Fruit fly (Drosophila melanogaster) whole organism, adult: Measurements from ENCODE around the gene Vps29.

Source experiments
- CG11617 ChIP-seq: fragments of 200-800 bp; sonication (Bioruptor generic); optimal IDR thresholded peaks from 2 replicates; lab custom pipeline; 2017; ENCODE audit warnings: mild to moderate bottlenecking, missing biosample characterization, missing genetic modification reagents, missing genetic modification characterization
- CG12768 ChIP-seq: fragments of 200-800 bp; sonication (Bioruptor generic); optimal IDR thresholded peaks from 2 replicates; lab custom pipeline; 2017; ENCODE audit warnings: missing biosample characterization, missing genetic modification characterization, mild to moderate bottlenecking, moderate library complexity, missing genetic modification reagents
- CG14711 ChIP-seq: fragments of 200-800 bp; sonication (Bioruptor generic); optimal IDR thresholded peaks from 2 replicates; lab custom pipeline; 2018; ENCODE audit warnings: missing biosample characterization, mild to moderate bottlenecking, missing genetic modification characterization, moderate library complexity
- CG1620 ChIP-seq: fragments of 200-800 bp; sonication (Bioruptor generic); optimal IDR thresholded peaks from 2 replicates; lab custom pipeline; 2016; ENCODE audit warnings: missing biosample characterization, missing genetic modification characterization
- CG33017 ChIP-seq: fragments of 200-800 bp; sonication (Bioruptor generic); optimal IDR thresholded peaks from 2 replicates; lab custom pipeline; 2018; ENCODE audit warnings: missing biosample characterization, mild to moderate bottlenecking, missing genetic modification characterization, moderate library complexity
- CG5204 ChIP-seq: fragments of 200-800 bp; sonication (Bioruptor generic); optimal IDR thresholded peaks from 2 replicates; lab custom pipeline; 2016; ENCODE audit warnings: missing biosample characterization, missing genetic modification characterization
- CG7045 ChIP-seq: fragments of 200-800 bp; sonication (Bioruptor generic); optimal IDR thresholded peaks from 2 replicates; lab custom pipeline; 2017; ENCODE audit warnings: missing biosample characterization, mild to moderate bottlenecking, missing genetic modification characterization
- CG7101 ChIP-seq: fragments of 200-800 bp; sonication (Bioruptor generic); optimal IDR thresholded peaks from 2 replicates; lab custom pipeline; 2018; ENCODE audit warnings: missing biosample characterization, mild to moderate bottlenecking, missing genetic modification characterization, moderate library complexity
- Clk ChIP-seq: fragments of 200-800 bp; sonication (Bioruptor generic); optimal IDR thresholded peaks from 2 replicates; lab custom pipeline; 2017; ENCODE audit warnings: missing biosample characterization, missing genetic modification characterization
- Crg-1 ChIP-seq: fragments of 200-800 bp; sonication (Bioruptor generic); optimal IDR thresholded peaks from 2 replicates; lab custom pipeline; 2016; ENCODE audit warnings: missing biosample characterization, missing genetic modification characterization
- Hr96 ChIP-seq: fragments of 200-800 bp; sonication (Bioruptor generic); optimal IDR thresholded peaks from 2 replicates; lab custom pipeline; 2016; ENCODE audit warnings: missing biosample characterization, missing genetic modification characterization
- Mnt ChIP-seq: fragments of 200-800 bp; sonication (Bioruptor generic); optimal IDR thresholded peaks from 2 replicates; lab custom pipeline; 2016; ENCODE audit warnings: missing biosample characterization, mild to moderate bottlenecking, missing genetic modification characterization
- bab1 ChIP-seq: fragments of 200-800 bp; sonication (Bioruptor generic); optimal IDR thresholded peaks from 3 replicates; lab custom pipeline; 2019; ENCODE audit warnings: missing biosample characterization, mild to moderate bottlenecking, missing genetic modification characterization, moderate library complexity
- cic ChIP-seq: fragments of 200-800 bp; sonication (Bioruptor generic); optimal IDR thresholded peaks from 2 replicates; lab custom pipeline; 2017; ENCODE audit warnings: missing biosample characterization, mild to moderate bottlenecking, missing genetic modification characterization, moderate library complexity
- cnc ChIP-seq, 2 experiments: fragments of >200 bp; optimal IDR thresholded peaks; 2 replicates each; lab custom pipeline; 2017
- kay ChIP-seq: fragments of 200-800 bp; sonication (Bioruptor generic); peaks from one replicate; lab custom pipeline; 2016; ENCODE audit warnings: missing biosample characterization, missing genetic modification characterization, borderline replicate concordance
- ovo ChIP-seq: fragments of 200-800 bp; sonication (Bioruptor generic); optimal IDR thresholded peaks from 2 replicates; lab custom pipeline; 2016; ENCODE audit warnings: missing biosample characterization, missing genetic modification characterization
- pad ChIP-seq: fragments of 200-800 bp; sonication (Bioruptor generic); optimal IDR thresholded peaks from 3 replicates; lab custom pipeline; 2017; ENCODE audit warnings: missing biosample characterization, missing genetic modification characterization, mild to moderate bottlenecking, moderate library complexity, missing genetic modification reagents
- tj ChIP-seq: fragments of 200-800 bp; sonication (Bioruptor generic); optimal IDR thresholded peaks from 3 replicates; lab custom pipeline; 2017; ENCODE audit warnings: missing biosample characterization, mild to moderate bottlenecking, missing genetic modification characterization, moderate library complexity
- toe ChIP-seq: fragments of 200-800 bp; sonication (Bioruptor generic); optimal IDR thresholded peaks from 2 replicates; lab custom pipeline; 2016; ENCODE audit warnings: missing biosample characterization, missing genetic modification characterization

The Vps29 gene

dm6 chr2L:1128932-1129887, 21.4 kb upstream of the Vps29 start, which contains the start of the genes Pino and TBC1D23:
TSS of gene Pino (minus strand) at chr2L:1128953.
TSS of gene TBC1D23 (plus strand) at chr2L:1129316.
- TF ChIP-seq CG7045: peak; percentile 73
- peak; percentile 40 for TF ChIP-seq tj (GFP tag; lab: Kevin White, UChicago)
- TF ChIP-seq CG7101 (tag; lab: Kevin White, UChicago): peak; percentile 80
- TF ChIP-seq CG33017 (tag; lab: Kevin White, UChicago): peak; percentile 78
- peak; percentile 75 for TF ChIP-seq CG5204 (GFP tag; lab: Kevin White, UChicago)
- no peak for TF ChIP-seq cic (GFP tag; lab: Kevin White, UChicago)
- peak; percentile 36 for TF ChIP-seq ovo (GFP tag; lab: Kevin White, UChicago)
- peak; percentile 41 for TF ChIP-seq pad (GFP tag; lab: Kevin White, UChicago)
- TF ChIP-seq CG11617 (GFP tag; lab: Kevin White, UChicago): peak; percentile 75
- peak; percentile 45 for TF ChIP-seq Clk (GFP tag; lab: Kevin White, UChicago)
- peak; percentile 67 for TF ChIP-seq CG12768 (GFP tag; lab: Kevin White, UChicago)
- TF ChIP-seq toe (GFP tag; lab: Kevin White, UChicago): peak; percentile 83
- peak; percentile 58 for TF ChIP-seq CG1620 (GFP tag; lab: Kevin White, UChicago)
- TF ChIP-seq Mnt (GFP tag; lab: Kevin White, UChicago): peak; percentile 15
- TF ChIP-seq kay (GFP tag; lab: Kevin White, UChicago): no peak
- peak; percentile 55 for TF ChIP-seq Hr96
- peak; percentile 48 for TF ChIP-seq bab1
- peak; percentile 54 for TF ChIP-seq Crg-1 (GFP tag; lab: Kevin White, UChicago)
- no peak for TF ChIP-seq cnc (optimal IDR thresholded peaks at IDR 0.05; lab: Kevin White, UChicago)
- TF ChIP-seq CG14711 (tag; lab: Kevin White, UChicago): peak; percentile 73

DNA sequence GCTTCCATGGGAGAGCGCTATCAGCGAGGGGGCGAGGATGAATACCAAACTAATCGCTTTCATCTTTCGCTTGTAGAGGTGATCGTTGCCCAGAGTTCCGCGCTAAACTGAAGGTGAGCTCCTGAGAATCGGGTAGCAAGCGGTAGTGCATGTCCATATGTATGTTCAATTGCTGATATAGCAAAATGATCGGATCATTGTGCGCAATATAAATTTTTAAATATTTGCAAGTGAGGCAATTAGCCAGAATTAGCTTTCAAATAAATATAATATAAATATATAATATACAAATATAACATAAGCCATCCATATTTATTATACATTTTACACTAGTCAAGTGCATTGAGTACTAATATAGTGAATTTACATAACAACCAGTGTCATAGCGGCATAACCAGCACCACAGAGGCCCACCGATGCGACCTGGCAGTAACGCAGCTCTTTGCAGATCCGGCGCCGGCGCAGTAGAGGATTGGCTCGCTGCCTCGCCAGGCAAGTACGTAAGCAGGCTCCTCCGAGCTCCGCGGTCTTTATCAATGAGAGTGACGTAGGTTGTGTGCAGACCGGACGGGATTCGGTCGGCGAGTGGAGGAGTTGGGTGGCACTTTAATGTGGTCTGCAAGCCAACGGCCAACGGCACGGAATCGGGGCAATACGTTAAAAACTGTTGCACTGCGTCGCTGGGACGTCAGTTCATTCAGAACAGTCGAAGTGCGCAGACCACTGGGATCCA, 16.4 kb upstream of the Vps29 start, which contains the start of the genes Iris and CG4577:
Gene Iris (minus strand): TSS at position 88 of the 733 bp plus-strand sequence.
Gene CG4577 (plus strand): TSS at position 683 of the 733 bp plus-strand sequence.
- TF ChIP-seq tj (GFP tag; lab: Kevin White, UChicago) (peak; percentile 96), CG11617 (GFP tag; lab: Kevin White, UChicago) (peak; percentile 25), CG7101 (tag; lab: Kevin White, UChicago) (peak; percentile 39), CG5204 (GFP tag; lab: Kevin White, UChicago) (no peak), cic (GFP tag; lab: Kevin White, UChicago) (peak; percentile 55)

DNA sequence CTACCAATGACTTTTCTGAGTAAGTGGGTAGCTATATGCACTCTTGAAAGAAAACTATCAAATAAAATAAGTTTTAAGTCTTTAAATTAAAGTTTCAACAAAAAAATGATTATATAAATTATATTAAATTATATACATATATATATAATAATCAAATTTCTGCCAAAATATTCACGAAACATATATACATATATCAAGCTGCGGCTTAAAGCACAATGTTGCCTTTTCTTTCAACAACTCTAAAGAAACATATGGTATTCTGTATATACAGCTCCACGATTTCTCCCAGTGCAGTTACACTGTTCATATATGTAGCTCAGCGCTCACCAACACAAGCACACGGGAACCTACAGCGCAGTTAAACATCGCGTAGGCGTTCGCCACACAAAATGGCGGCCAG, 15.1 kb upstream of the Vps29 start:
- TF ChIP-seq CG1620 (GFP tag; lab: Kevin White, UChicago) (no peak), CG33017 (tag; lab: Kevin White, UChicago) (peak; percentile 54), ovo (GFP tag; lab: Kevin White, UChicago) (no peak), CG11617 (GFP tag; lab: Kevin White, UChicago) (peak; percentile 58), CG5204 (GFP tag; lab: Kevin White, UChicago) (no peak), tj (GFP tag; lab: Kevin White, UChicago) (no peak), toe (GFP tag; lab: Kevin White, UChicago) (peak; percentile 1), CG14711 (tag; lab: Kevin White, UChicago) (peak; percentile 30), Mnt (GFP tag; lab: Kevin White, UChicago) (no peak), pad (GFP tag; lab: Kevin White, UChicago) (no peak), cnc (optimal IDR thresholded peaks at IDR 0.05; lab: Kevin White, UChicago) (no peak), Hr96 (no peak), CG12768 (GFP tag; lab: Kevin White, UChicago) (peak; percentile 39), Clk (GFP tag; lab: Kevin White, UChicago) (no peak), cic (GFP tag; lab: Kevin White, UChicago) (no peak), CG7101 (tag; lab: Kevin White, UChicago) (peak; percentile 29), Crg-1 (GFP tag; lab: Kevin White, UChicago) (no peak), CG7045 (peak; percentile 69), kay (GFP tag; lab: Kevin White, UChicago) (no peak)

DNA sequence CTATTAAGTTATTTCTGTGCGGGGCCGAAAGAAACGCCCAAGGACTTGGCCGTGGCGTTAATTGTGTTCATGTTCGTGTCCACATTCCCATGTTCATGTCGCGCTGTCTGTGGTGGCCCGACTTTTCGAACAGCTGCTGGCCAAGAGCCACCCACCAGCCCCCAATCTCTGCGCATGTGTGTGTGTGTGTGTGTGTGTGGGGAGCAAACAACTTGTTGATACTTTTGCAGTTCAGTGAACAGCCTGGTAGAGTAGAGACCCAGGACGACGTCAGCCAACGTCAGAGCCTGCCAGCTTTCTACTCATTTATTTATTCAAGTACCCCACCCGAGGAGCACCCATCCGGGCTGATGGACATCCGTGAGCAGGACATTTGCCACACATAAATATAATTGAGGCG, 13.6 kb upstream of the Vps29 start:
- TF ChIP-seq pad (GFP tag; lab: Kevin White, UChicago): no peak
- no peak for TF ChIP-seq Hr96
- no peak for TF ChIP-seq tj (GFP tag; lab: Kevin White, UChicago)
- no peak for TF ChIP-seq CG7045
- TF ChIP-seq toe (GFP tag; lab: Kevin White, UChicago): no peak
- no peak for TF ChIP-seq cic (GFP tag; lab: Kevin White, UChicago)

DNA sequence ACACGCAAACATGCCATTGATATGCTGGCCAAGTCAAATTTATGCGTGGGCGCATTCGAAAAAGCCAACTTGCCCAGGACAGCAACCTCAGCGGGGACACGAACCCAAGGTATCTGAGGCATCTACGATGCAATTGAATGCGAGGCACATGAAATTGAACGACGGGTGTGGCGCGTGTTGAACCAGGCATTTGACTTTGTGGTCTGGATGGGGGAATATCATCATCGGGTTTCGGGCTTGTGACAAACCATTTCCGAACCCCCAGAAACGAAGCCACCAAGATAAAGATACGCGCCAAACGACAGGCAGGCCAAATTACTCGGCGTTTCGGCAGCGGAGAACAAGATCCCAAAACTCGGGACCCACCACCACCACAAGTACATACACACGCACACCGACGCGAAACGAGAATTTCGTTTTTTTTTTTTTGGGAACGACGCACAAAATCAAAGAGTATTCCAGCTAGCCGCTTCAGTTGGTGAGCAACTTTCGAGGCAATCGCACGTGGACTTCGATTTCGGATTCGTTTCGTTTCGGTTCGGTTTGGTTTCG, 7.8 kb upstream of the Vps29 start, which contains the start of gene MFS3:
Gene MFS3 (plus strand): TSS at position 472 of the 552 bp plus-strand sequence.
- TF ChIP-seq Hr96: no peak
- no peak for TF ChIP-seq toe (GFP tag; lab: Kevin White, UChicago)
- no peak for TF ChIP-seq cic (GFP tag; lab: Kevin White, UChicago)
- TF ChIP-seq kay (GFP tag; lab: Kevin White, UChicago): no peak
- TF ChIP-seq CG11617 (GFP tag; lab: Kevin White, UChicago): no peak
- TF ChIP-seq pad (GFP tag; lab: Kevin White, UChicago): peak; percentile 39
- no peak for TF ChIP-seq Mnt (GFP tag; lab: Kevin White, UChicago)
